Worm (Caenorhabditis elegans): ENCODE results near the gene Y73B6BL.31.

- TF ChIP-seq F44E2.7 (GFP tag; IDR thresholded peaks at IDR 0.05) (no peak), fkh-10 (GFP tag; optimal IDR thresholded peaks at IDR 0.05) (no peak), nhr-77 (tag; optimal IDR thresholded peaks at IDR 0.05) (no peak), nhr-76 (tag; optimal IDR thresholded peaks at IDR 0.05) (no peak)
Measured at ce11 chrIV:6460596-6460995, 18.9 kb downstream of the Y73B6BL.31 start.

All from whole organism, L4 larva.